Worm (Caenorhabditis elegans) whole organism, L1 larva: ENCODE data around the gene C07D8.5.

Experiments used
- aha-1 ChIP-seq: fragments of 150-350 bp; optimal IDR thresholded peaks from 2 replicates; lab custom pipeline; 2014; ENCODE audit warnings: missing biosample characterization, missing genetic modification characterization
- blmp-1 ChIP-seq: fragments of 150-350 bp; optimal IDR thresholded peaks from 2 replicates; lab custom pipeline; 2014; ENCODE audit warnings: missing biosample characterization, missing genetic modification characterization
- ceh-82 ChIP-seq, 3 experiments: fragments of 150-350 bp in 1 of 3; sonication (generic microtip) in 2 of 3; optimal IDR thresholded peaks; 2 replicates each; lab custom pipeline; 2014 to 2017; ENCODE audit warnings: missing biosample characterization in 3 of 3, missing genetic modification characterization in 3 of 3
- ceh-90 ChIP-seq: sonication (generic microtip); optimal IDR thresholded peaks from 2 replicates; lab custom pipeline; 2016; ENCODE audit warnings: missing genetic modification characterization, missing compliant biosample characterization
- dpl-1 ChIP-seq, 3 experiments: fragments of 150-350 bp in 2 of 3; sonication (generic microtip) in 1 of 3; optimal IDR thresholded peaks; 2 replicates each; lab custom pipeline; 2014 to 2017; ENCODE audit warnings: missing biosample characterization in 3 of 3, missing genetic modification characterization in 3 of 3, missing genetic modification reagents in 3 of 3
- efl-1 ChIP-seq, 4 experiments: fragments of 150-350 bp; optimal IDR thresholded peaks in 3 of 4; peaks in 1 of 4; 1 replicate in 1 of 4; 2 replicates in 3 of 4; lab custom pipeline; 2014; ENCODE audit warnings: missing biosample characterization in 2 of 4, missing genetic modification characterization in 2 of 4, missing genetic modification reagents in 2 of 4
- efl-3 ChIP-seq: fragments of 200-800 bp; sonication (Bioruptor generic); optimal IDR thresholded peaks from 2 replicates; lab custom pipeline; 2018; ENCODE audit warnings: mild to moderate bottlenecking, missing genetic modification characterization, missing compliant biosample characterization
- elt-2 ChIP-seq: sonication (generic microtip); optimal IDR thresholded peaks from 2 replicates; lab custom pipeline; 2016; ENCODE audit warnings: missing genetic modification characterization, mild to moderate bottlenecking, inconsistent platforms, missing compliant biosample characterization, missing genetic modification reagents
- elt-3 ChIP-seq, 6 experiments: fragments of 150-350 bp in 1 of 6; sonication (generic microtip); optimal IDR thresholded peaks; 2 replicates each; lab custom pipeline; 2017 to 2018; ENCODE audit warnings: missing biosample characterization in 6 of 6, missing genetic modification characterization in 6 of 6, inconsistent platforms in 1 of 6
- ets-5 ChIP-seq: fragments of 200-800 bp; sonication (Bioruptor generic); IDR thresholded peaks from 2 replicates; pipeline ENCODE4 v1.3.6; 2022; ENCODE audit warnings: missing genetic modification characterization, missing compliant biosample characterization
- fkh-10 ChIP-seq: sonication (generic microtip); optimal IDR thresholded peaks from 2 replicates; lab custom pipeline; 2017; ENCODE audit warnings: missing biosample characterization, missing genetic modification reagents, missing genetic modification characterization
- fkh-4 ChIP-seq: sonication (generic microtip); optimal IDR thresholded peaks from 2 replicates; lab custom pipeline; 2016; ENCODE audit warnings: missing compliant biosample characterization, missing genetic modification characterization, borderline replicate concordance
- fkh-8 ChIP-seq: sonication (generic microtip); optimal IDR thresholded peaks from 2 replicates; lab custom pipeline; 2016; ENCODE audit warnings: mild to moderate bottlenecking, missing genetic modification characterization, missing compliant biosample characterization
- hpl-2 ChIP-seq: fragments of 150-350 bp; optimal IDR thresholded peaks from 2 replicates; lab custom pipeline; 2014; ENCODE audit warnings: missing biosample characterization, missing genetic modification reagents, missing genetic modification characterization
- jun-1 ChIP-seq: fragments of 150-350 bp; optimal IDR thresholded peaks from 2 replicates; lab custom pipeline; 2014; ENCODE audit warnings: missing biosample characterization, missing genetic modification reagents, missing genetic modification characterization
- lin-14 ChIP-seq: fragments of 200-800 bp; sonication (Bioruptor generic); optimal IDR thresholded peaks from 2 replicates; lab custom pipeline; 2018; ENCODE audit warnings: mild to moderate bottlenecking, missing genetic modification characterization, moderate library complexity, missing compliant biosample characterization
- lin-35 ChIP-seq, 2 experiments: fragments of 150-350 bp; optimal IDR thresholded peaks; 2 replicates each; lab custom pipeline; 2014; ENCODE audit warnings: missing biosample characterization in 2 of 2, missing genetic modification characterization in 2 of 2, missing genetic modification reagents in 2 of 2
- lin-39 ChIP-seq: fragments of 150-350 bp; optimal IDR thresholded peaks from 2 replicates; lab custom pipeline; 2014; ENCODE audit warnings: missing biosample characterization, missing genetic modification reagents, missing genetic modification characterization
- lir-3 ChIP-seq: sonication (generic microtip); optimal IDR thresholded peaks from 2 replicates; lab custom pipeline; 2016; ENCODE audit warnings: mild to moderate bottlenecking, missing genetic modification characterization, moderate library complexity, missing compliant biosample characterization; ENCODE audit not compliant: poor library complexity
- lsy-2 ChIP-seq, 2 experiments: fragments of 150-350 bp; optimal IDR thresholded peaks; 2 replicates each; lab custom pipeline; 2014; ENCODE audit warnings: missing biosample characterization in 2 of 2, missing genetic modification characterization in 2 of 2
- mdl-1 ChIP-seq, 2 experiments: fragments of 150-350 bp; optimal IDR thresholded peaks; 2 replicates each; lab custom pipeline; 2014 to 2017; ENCODE audit warnings: missing biosample characterization in 2 of 2, missing genetic modification characterization in 2 of 2, inconsistent platforms in 1 of 2
- mep-1 ChIP-seq: fragments of 150-350 bp; optimal IDR thresholded peaks from 2 replicates; lab custom pipeline; 2014; ENCODE audit warnings: missing biosample characterization, missing genetic modification characterization
- nhr-19 ChIP-seq: fragments of 200-800 bp; sonication (Bioruptor generic); conservative IDR thresholded peaks from 2 replicates; pipeline ENCODE4 v1.3.6; 2022; ENCODE audit warnings: missing genetic modification characterization, missing compliant biosample characterization
- nhr-20 ChIP-seq: sonication (generic microtip); optimal IDR thresholded peaks from 2 replicates; lab custom pipeline; 2016; ENCODE audit warnings: mild to moderate bottlenecking, missing genetic modification characterization, missing compliant biosample characterization
- nhr-47 ChIP-seq: sonication (generic microtip); optimal IDR thresholded peaks from 2 replicates; lab custom pipeline; 2016; ENCODE audit warnings: mild to moderate bottlenecking, missing genetic modification characterization, moderate library complexity, missing compliant biosample characterization
- nhr-71 ChIP-seq: sonication (generic microtip); optimal IDR thresholded peaks from 2 replicates; lab custom pipeline; 2016; ENCODE audit warnings: mild to moderate bottlenecking, missing genetic modification characterization, moderate library complexity, missing compliant biosample characterization
- nhr-76 ChIP-seq: sonication (generic microtip); optimal IDR thresholded peaks from 2 replicates; lab custom pipeline; 2017; ENCODE audit warnings: missing biosample characterization, missing genetic modification characterization
- nhr-85 ChIP-seq: sonication (generic microtip); peaks from one replicate; lab custom pipeline; 2016; ENCODE audit warnings: missing genetic modification characterization, inconsistent platforms, missing compliant biosample characterization
- pax-3 ChIP-seq: fragments of 200-800 bp; sonication (Bioruptor generic); optimal IDR thresholded peaks from 2 replicates; lab custom pipeline; 2018; ENCODE audit warnings: mild to moderate bottlenecking, missing genetic modification characterization, moderate library complexity, missing compliant biosample characterization
- rnt-1 ChIP-seq: sonication (generic microtip); optimal IDR thresholded peaks from 2 replicates; lab custom pipeline; 2016; ENCODE audit warnings: mild to moderate bottlenecking, missing genetic modification characterization, moderate library complexity, missing compliant biosample characterization
- snpc-4 ChIP-seq: fragments of 150-350 bp; optimal IDR thresholded peaks from 2 replicates; lab custom pipeline; 2014; ENCODE audit warnings: missing biosample characterization, missing genetic modification characterization
- snu-23 ChIP-seq: sonication (generic microtip); optimal IDR thresholded peaks from 2 replicates; lab custom pipeline; 2016; ENCODE audit warnings: missing genetic modification characterization, missing compliant biosample characterization
- tlp-1 ChIP-seq: fragments of 150-350 bp; optimal IDR thresholded peaks from 2 replicates; lab custom pipeline; 2014; ENCODE audit warnings: missing biosample characterization, missing genetic modification characterization
- unc-130 ChIP-seq: fragments of 150-350 bp; optimal IDR thresholded peaks from 2 replicates; lab custom pipeline; 2017; ENCODE audit warnings: missing biosample characterization, missing genetic modification characterization, inconsistent platforms
- unc-30 ChIP-seq: sonication (generic microtip); optimal IDR thresholded peaks from 2 replicates; lab custom pipeline; 2017; ENCODE audit warnings: missing biosample characterization, missing genetic modification characterization
- vab-15 ChIP-seq: sonication (generic microtip); optimal IDR thresholded peaks from 2 replicates; lab custom pipeline; 2017; ENCODE audit warnings: missing genotype, mild to moderate bottlenecking, missing genetic modification characterization, missing compliant biosample characterization
- zag-1 ChIP-seq: fragments of 150-350 bp; optimal IDR thresholded peaks from 2 replicates; lab custom pipeline; 2014; ENCODE audit warnings: missing biosample characterization, missing genetic modification characterization
- ztf-11 ChIP-seq, 2 experiments: sonication (generic microtip); optimal IDR thresholded peaks; 2 replicates each; lab custom pipeline; 2016 to 2017; ENCODE audit warnings: missing genetic modification characterization in 2 of 2, missing biosample characterization in 1 of 2, missing compliant biosample characterization in 1 of 2

The C07D8.5 gene

ce11 chrX:7303115-7303514 is 40.7 kb upstream of the C07D8.5 start:
- TF ChIP-seq nhr-19 (GFP tag; lab: Robert Waterston, UW) = no peak
- no peak for TF ChIP-seq efl-3 (GFP tag; lab: Kevin White, UChicago)
- TF ChIP-seq snpc-4 (tag; lab: Kevin White, UChicago) = no peak
- no peak for TF ChIP-seq tlp-1
- TF ChIP-seq ets-5 (GFP tag; lab: Robert Waterston, UW) = no peak
- TF ChIP-seq fkh-4 (tag; lab: Kevin White, UChicago) = no peak
- TF ChIP-seq lir-3 = no peak
- no peak for TF ChIP-seq fkh-8
- TF ChIP-seq aha-1 (tag; lab: Kevin White, UChicago) = no peak
- no peak for TF ChIP-seq lsy-2 (tag; optimal IDR thresholded peaks at IDR 0.05; lab: Kevin White, UChicago)
- TF ChIP-seq ztf-11 (tag; optimal IDR thresholded peaks at IDR 0.05; lab: Kevin White, UChicago) = no peak
- no peak for TF ChIP-seq elt-3 (tag; optimal IDR thresholded peaks at IDR 0.05; lab: Kevin White, UChicago)
- TF ChIP-seq nhr-76 (tag; lab: Kevin White, UChicago) = no peak
- no peak for TF ChIP-seq ceh-82 (tag; optimal IDR thresholded peaks at IDR 0.05; lab: Kevin White, UChicago)

ce11 chrX:7305520-7306186 is 38.2 kb upstream of the C07D8.5 start, which contains the start of gene sur-5:
TSS of gene sur-5 (minus strand) at chrX:7305570.
- peak in 4 of 6 experiments; percentile 54 to 95 (median 64) for TF ChIP-seq elt-3 (tag; optimal IDR thresholded peaks at IDR 0.05; lab: Kevin White, UChicago)
- TF ChIP-seq vab-15 (tag; lab: Kevin White, UChicago) = no peak
- TF ChIP-seq nhr-71 (tag; lab: Kevin White, UChicago) = peak; percentile 72
- TF ChIP-seq fkh-10 (GFP tag; lab: Kevin White, UChicago) = no peak
- TF ChIP-seq unc-30 (tag; lab: Kevin White, UChicago) = no peak
- peak; percentile 61 for TF ChIP-seq nhr-20 (tag; lab: Kevin White, UChicago)
- no peak for TF ChIP-seq tlp-1
- peak in 1 of 2 experiments; percentile 74 for TF ChIP-seq mdl-1 (tag; optimal IDR thresholded peaks at IDR 0.05; lab: Kevin White, UChicago)
- peak; percentile 79 for TF ChIP-seq elt-2 (tag; lab: Kevin White, UChicago)
- TF ChIP-seq lir-3 = peak; percentile 2
- no peak for TF ChIP-seq ceh-90 (tag; lab: Kevin White, UChicago)
- no peak for TF ChIP-seq pax-3
- peak; percentile 78 for TF ChIP-seq nhr-85 (tag; lab: Kevin White, UChicago)
- TF ChIP-seq zag-1 = no peak
- TF ChIP-seq unc-130 = peak; percentile 17
- no peak for TF ChIP-seq efl-1 (optimal IDR thresholded peaks at IDR 0.05; lab: Kevin White, UChicago)
- TF ChIP-seq efl-1 (GFP tag; optimal IDR thresholded peaks at IDR 0.05 in 1 of 2; lab: Kevin White, UChicago) = peak in 1 of 2 experiments; percentile 87
- peak; percentile 26 for TF ChIP-seq snu-23 (GFP tag; lab: Kevin White, UChicago)
- TF ChIP-seq mep-1 (tag; lab: Kevin White, UChicago) = no peak
- no peak for TF ChIP-seq lin-39 (tag; lab: Kevin White, UChicago)
- TF ChIP-seq efl-3 (GFP tag; lab: Kevin White, UChicago) = no peak
- TF ChIP-seq jun-1 (tag; lab: Kevin White, UChicago) = no peak
- TF ChIP-seq lin-35 (GFP tag; optimal IDR thresholded peaks at IDR 0.05; lab: Kevin White, UChicago) = peak in 1 of 2 experiments; percentile 28
- TF ChIP-seq nhr-47 (tag; lab: Kevin White, UChicago) = peak; percentile 26
- peak; percentile 77 for TF ChIP-seq blmp-1
- peak; percentile 1 for TF ChIP-seq rnt-1 (tag; lab: Kevin White, UChicago)
- TF ChIP-seq hpl-2 (GFP tag; lab: Kevin White, UChicago) = no peak
- peak; percentile 12; the same call in 1 of the 2 replicates for TF ChIP-seq nhr-19 (GFP tag; lab: Robert Waterston, UW)
- no peak for TF ChIP-seq dpl-1 (GFP tag; optimal IDR thresholded peaks at IDR 0.05; lab: Kevin White, UChicago)
- peak; percentile 77 for TF ChIP-seq lin-14 (GFP tag; lab: Kevin White, UChicago)
